Fruit fly (Drosophila melanogaster) whole organism, pupa: ENCODE data around the gene Tdh.

Experiments
- CG10348 ChIP-seq: fragments of 200-800 bp; sonication (Bioruptor generic); IDR thresholded peaks from 2 replicates; pipeline ENCODE4 v1.3.6; 2022; ENCODE audit warnings: missing biosample characterization, missing genetic modification characterization
- CG12605 ChIP-seq: fragments of 200-800 bp; sonication (Bioruptor generic); IDR thresholded peaks from 2 replicates; pipeline ENCODE4 v1.3.6; 2022; ENCODE audit warnings: missing biosample characterization, missing genetic modification characterization
- CG13204 ChIP-seq: fragments of 200-800 bp; sonication (Bioruptor generic); optimal IDR thresholded peaks from 2 replicates; lab custom pipeline; 2018; ENCODE audit warnings: missing biosample characterization, mild to moderate bottlenecking, missing genetic modification characterization, moderate library complexity
- CG14655 ChIP-seq: fragments of 200-800 bp; sonication (Bioruptor generic); optimal IDR thresholded peaks from 3 replicates; lab custom pipeline; 2017; ENCODE audit warnings: mild to moderate bottlenecking, missing biosample characterization, missing genetic modification reagents, missing genetic modification characterization
- CG15710 ChIP-seq: fragments of 200-800 bp; sonication (Bioruptor generic); optimal IDR thresholded peaks from 2 replicates; lab custom pipeline; 2018; ENCODE audit warnings: missing biosample characterization, mild to moderate bottlenecking, missing genetic modification characterization, moderate library complexity
- CG17806 ChIP-seq: fragments of 200-800 bp; sonication (Bioruptor generic); optimal IDR thresholded peaks from 2 replicates; lab custom pipeline; 2018; ENCODE audit warnings: missing biosample characterization, mild to moderate bottlenecking, missing genetic modification characterization, moderate library complexity
- CG32121 ChIP-seq: fragments of 200-800 bp; sonication (Bioruptor generic); IDR thresholded peaks from 2 replicates; pipeline ENCODE4 v1.3.6; 2022; ENCODE audit warnings: missing biosample characterization, missing genetic modification characterization
- CG34367 ChIP-seq: fragments of 200-800 bp; sonication (Bioruptor generic); optimal IDR thresholded peaks from 2 replicates; lab custom pipeline; 2018; ENCODE audit warnings: missing biosample characterization, mild to moderate bottlenecking, missing genetic modification characterization
- CG4496 ChIP-seq: fragments of 200-800 bp; sonication (Bioruptor generic); IDR thresholded peaks from 3 replicates; pipeline ENCODE4 v1.3.6; 2022; ENCODE audit warnings: missing biosample characterization, missing genetic modification characterization
- CG8159 ChIP-seq: fragments of 200-800 bp; sonication (Bioruptor generic); optimal IDR thresholded peaks from 3 replicates; lab custom pipeline; 2018; ENCODE audit warnings: missing biosample characterization, mild to moderate bottlenecking, missing genetic modification characterization, moderate library complexity
- CG8301 ChIP-seq: fragments of 200-800 bp; sonication (Bioruptor generic); optimal IDR thresholded peaks from 2 replicates; lab custom pipeline; 2018; ENCODE audit warnings: missing biosample characterization, mild to moderate bottlenecking, missing genetic modification characterization
- CG9948 ChIP-seq: fragments of 200-800 bp; sonication (Bioruptor generic); optimal IDR thresholded peaks from 2 replicates; lab custom pipeline; 2018; ENCODE audit warnings: missing biosample characterization, mild to moderate bottlenecking, missing genetic modification characterization, moderate library complexity
- D1 ChIP-seq: fragments of 200-800 bp; sonication (Bioruptor generic); optimal IDR thresholded peaks from 2 replicates; lab custom pipeline; 2018; ENCODE audit warnings: missing biosample characterization, mild to moderate bottlenecking, missing genetic modification characterization, moderate library complexity
- EcR ChIP-seq: fragments of 200-800 bp; sonication (Bioruptor generic); optimal IDR thresholded peaks from 3 replicates; lab custom pipeline; 2019; ENCODE audit warnings: missing biosample characterization, missing genetic modification characterization, mild to moderate bottlenecking, moderate library complexity, missing genetic modification reagents
- Ets98B ChIP-seq: fragments of 200-800 bp; sonication (Bioruptor generic); IDR thresholded peaks from 2 replicates; pipeline ENCODE4 v1.3.6; 2022; ENCODE audit warnings: missing biosample characterization, missing genetic modification characterization
- Pif1A ChIP-seq: fragments of 200-800 bp; sonication (Bioruptor generic); optimal IDR thresholded peaks from 3 replicates; lab custom pipeline; 2016; ENCODE audit warnings: missing biosample characterization, missing genetic modification characterization
- Pif1B ChIP-seq: fragments of 200-800 bp; sonication (Bioruptor generic); optimal IDR thresholded peaks from 3 replicates; lab custom pipeline; 2016; ENCODE audit warnings: missing biosample characterization, missing genetic modification characterization
- Snoo ChIP-seq: fragments of 200-800 bp; sonication (Bioruptor generic); optimal IDR thresholded peaks from 3 replicates; lab custom pipeline; 2017; ENCODE audit warnings: missing biosample characterization, mild to moderate bottlenecking, missing genetic modification characterization, inconsistent platforms
- fd96Ca ChIP-seq: fragments of 200-800 bp; sonication (Bioruptor generic); IDR thresholded peaks from 3 replicates; pipeline ENCODE4 v1.3.6; 2022; ENCODE audit warnings: missing biosample characterization, missing genetic modification characterization
- gl ChIP-seq: fragments of 200-800 bp; sonication (Bioruptor generic); optimal IDR thresholded peaks from 2 replicates; lab custom pipeline; 2018; ENCODE audit warnings: missing biosample characterization, mild to moderate bottlenecking, missing genetic modification characterization
- rn ChIP-seq: fragments of 200-800 bp; sonication (Bioruptor generic); IDR thresholded peaks from 2 replicates; pipeline ENCODE4 v1.3.6; 2022; ENCODE audit warnings: missing biosample characterization, missing genetic modification characterization

Gene Tdh

dm6 chr3L:20470991-20471498, 4.3 kb downstream of the Tdh start:
- TF ChIP-seq EcR (no peak), CG14655 (GFP tag; lab: Kevin White, UChicago) (peak; percentile 47), rn (GFP tag; lab: Robert Waterston, UW) (0 out of 2 replicates have a peak, but pooled peaks have one; percentile 24), CG32121 (peak; percentile 55; the same call in 1 of the 2 replicates), Snoo (tag; lab: Kevin White, UChicago) (peak; percentile 9), fd96Ca (GFP tag; lab: Robert Waterston, UW) (peak; percentile 80), CG10348 (GFP tag; lab: Robert Waterston, UW) (no peak), Ets98B (GFP tag; lab: Robert Waterston, UW) (peak; percentile 82), CG4496 (GFP tag; lab: Robert Waterston, UW) (peak; percentile 84), Pif1B (GFP tag; lab: Kevin White, UChicago) (no peak), CG12605 (GFP tag; lab: Robert Waterston, UW) (peak; percentile 73), CG8301 (tag; lab: Kevin White, UChicago) (peak; percentile 47), CG34367 (tag; lab: Kevin White, UChicago) (peak; percentile 11)

- peak; percentile 9 for TF ChIP-seq CG14655 (GFP tag; lab: Kevin White, UChicago)
- peak; percentile 51 for TF ChIP-seq CG15710
- peak; percentile 61 for TF ChIP-seq CG8159 (tag; lab: Kevin White, UChicago)
- peak; percentile 41; the same call in 2 of the 3 replicates for TF ChIP-seq CG4496 (GFP tag; lab: Robert Waterston, UW)
- peak; percentile 9 for TF ChIP-seq gl (tag; lab: Kevin White, UChicago)
- TF ChIP-seq CG9948, result peak; percentile 37
- TF ChIP-seq D1 (tag; lab: Kevin White, UChicago), result peak; percentile 49
- TF ChIP-seq CG12605 (GFP tag; lab: Robert Waterston, UW), result 0 out of 2 replicates have a peak, but pooled peaks have one; percentile 11
- peak; percentile 31 for TF ChIP-seq Pif1A (GFP tag; lab: Kevin White, UChicago)
- TF ChIP-seq CG10348 (GFP tag; lab: Robert Waterston, UW), result no peak
- TF ChIP-seq CG13204 (GFP tag; lab: Kevin White, UChicago), result no peak
- no peak for TF ChIP-seq rn (GFP tag; lab: Robert Waterston, UW)
- peak; percentile 26 for TF ChIP-seq CG17806 (tag; lab: Kevin White, UChicago)
- peak; percentile 40 for TF ChIP-seq Pif1B (GFP tag; lab: Kevin White, UChicago)
- no peak for TF ChIP-seq CG8301 (tag; lab: Kevin White, UChicago)
- peak; percentile 69 for TF ChIP-seq EcR
Measured at dm6 chr3L:20471499-20472313, 5.0 kb downstream of the Tdh start.

- TF ChIP-seq EcR, result peak; percentile 33
- TF ChIP-seq CG13204 (GFP tag; lab: Kevin White, UChicago), result no peak
Measured at dm6 chr3L:20472607-20473006, 5.9 kb downstream of the Tdh start.

- peak; percentile 64 for TF ChIP-seq CG12605 (GFP tag; lab: Robert Waterston, UW)
- TF ChIP-seq Ets98B (GFP tag; lab: Robert Waterston, UW), result peak; percentile 67
- TF ChIP-seq Pif1A (GFP tag; lab: Kevin White, UChicago), result peak; percentile 52
- no peak for TF ChIP-seq EcR
- peak; percentile 71 for TF ChIP-seq CG34367 (tag; lab: Kevin White, UChicago)
- TF ChIP-seq CG8301 (tag; lab: Kevin White, UChicago), result peak; percentile 65
- TF ChIP-seq CG4496 (GFP tag; lab: Robert Waterston, UW), result peak; percentile 88
- peak; percentile 80 for TF ChIP-seq CG32121
- TF ChIP-seq Pif1B (GFP tag; lab: Kevin White, UChicago), result peak; percentile 51
- TF ChIP-seq D1 (tag; lab: Kevin White, UChicago), result peak; percentile 18
- no peak for TF ChIP-seq CG13204 (GFP tag; lab: Kevin White, UChicago)
- no peak for TF ChIP-seq gl (tag; lab: Kevin White, UChicago)
- TF ChIP-seq Snoo (tag; lab: Kevin White, UChicago), result peak; percentile 72
- no peak for TF ChIP-seq CG10348 (GFP tag; lab: Robert Waterston, UW)
- peak; percentile 61 for TF ChIP-seq rn (GFP tag; lab: Robert Waterston, UW)
- TF ChIP-seq CG14655 (GFP tag; lab: Kevin White, UChicago), result peak; percentile 77
- peak; percentile 74 for TF ChIP-seq CG9948
- TF ChIP-seq CG15710, result peak; percentile 82
- peak; percentile 81 for TF ChIP-seq CG8159 (tag; lab: Kevin White, UChicago)
- peak; percentile 72 for TF ChIP-seq CG17806 (tag; lab: Kevin White, UChicago)
- peak; percentile 57; the same call in 2 of the 3 replicates for TF ChIP-seq fd96Ca (GFP tag; lab: Robert Waterston, UW)
- TF ChIP-seq, all 21 proteins: peak for 17
Measured at dm6 chr3L:20473021-20473799, 6.5 kb downstream of the Tdh start, which contains the start of the genes CG32428 and CG5969. Gene CG32428, minus strand, starts transcription at chr3L:20473723. Gene CG5969, plus strand, starts transcription at chr3L:20473783.
